Fruit fly (Drosophila melanogaster) whole organism, embryonic: Measurements from ENCODE around the gene CG5214.

Source experiments
- Ada2b ChIP-seq: fragments of 200-800 bp; sonication (Bioruptor generic); IDR thresholded peaks from 2 replicates; pipeline ENCODE4 v1.3.6; 2022; ENCODE audit warnings: missing biosample characterization, missing genetic modification characterization
- Aef1 ChIP-seq: fragments of 200-800 bp; sonication (Bioruptor generic); IDR thresholded peaks from 3 replicates; pipeline ENCODE4 v1.3.6; 2022; ENCODE audit warnings: missing biosample characterization, missing genetic modification characterization
- BEAF-32 ChIP-seq: fragments of 200-800 bp; sonication (Bioruptor generic); optimal IDR thresholded peaks from 3 replicates; lab custom pipeline; 2017; ENCODE audit warnings: missing biosample characterization, missing genetic modification characterization, mild to moderate bottlenecking, moderate library complexity, missing genetic modification reagents
- Bdp1 ChIP-seq: fragments of 200-800 bp; sonication (Bioruptor generic); optimal IDR thresholded peaks from 3 replicates; lab custom pipeline; 2016; ENCODE audit warnings: missing biosample characterization, missing genetic modification characterization
- CG10274 ChIP-seq: fragments of 200-800 bp; sonication (Bioruptor generic); optimal IDR thresholded peaks from 3 replicates; lab custom pipeline; 2017; ENCODE audit warnings: missing biosample characterization, mild to moderate bottlenecking, missing genetic modification characterization
- CG11093 ChIP-seq: fragments of 200-800 bp; sonication (Bioruptor generic); IDR thresholded peaks from 3 replicates; pipeline ENCODE4 v1.3.6; 2022; ENCODE audit warnings: missing biosample characterization, missing genetic modification characterization
- CG11456 ChIP-seq: fragments of 200-800 bp; sonication (Bioruptor generic); IDR thresholded peaks from 3 replicates; pipeline ENCODE4 v1.3.6; 2022; ENCODE audit warnings: missing biosample characterization, missing genetic modification characterization
- CG13424 ChIP-seq: fragments of 200-800 bp; sonication (Bioruptor generic); optimal IDR thresholded peaks from 2 replicates; lab custom pipeline; 2019; ENCODE audit warnings: missing biosample characterization, mild to moderate bottlenecking, missing genetic modification characterization, moderate library complexity
- CG13775 ChIP-seq: fragments of 200-800 bp; sonication (Bioruptor generic); optimal IDR thresholded peaks from 3 replicates; lab custom pipeline; 2017; ENCODE audit warnings: missing biosample characterization, mild to moderate bottlenecking, missing genetic modification characterization
- CG1529 ChIP-seq: fragments of 200-800 bp; sonication (Bioruptor generic); optimal IDR thresholded peaks from 3 replicates; lab custom pipeline; 2018; ENCODE audit warnings: missing biosample characterization, missing genetic modification characterization
- CG16863 ChIP-seq: fragments of 200-800 bp; sonication (Bioruptor generic); optimal IDR thresholded peaks from 3 replicates; lab custom pipeline; 2016; ENCODE audit warnings: missing biosample characterization, missing genetic modification characterization
- CG1792 ChIP-seq: fragments of 200-800 bp; sonication (Bioruptor generic); optimal IDR thresholded peaks from 2 replicates; lab custom pipeline; 2016; ENCODE audit warnings: missing biosample characterization, missing genetic modification characterization
- CG18011 ChIP-seq: fragments of 200-800 bp; sonication (Bioruptor generic); optimal IDR thresholded peaks from 2 replicates; lab custom pipeline; 2017; ENCODE audit warnings: missing biosample characterization, missing genetic modification characterization, mild to moderate bottlenecking, moderate library complexity, missing genotype
- CG2712 ChIP-seq: fragments of 200-800 bp; optimal IDR thresholded peaks from 3 replicates; lab custom pipeline; 2019; ENCODE audit warnings: missing biosample characterization, mild to moderate bottlenecking, missing genetic modification characterization, moderate library complexity
- CG32772 ChIP-seq: fragments of 200-800 bp; sonication (Bioruptor generic); IDR thresholded peaks from 2 replicates; pipeline ENCODE4 v1.3.6; 2022; ENCODE audit warnings: missing biosample characterization, missing genetic modification characterization
- CG33213 ChIP-seq: fragments of 200-800 bp; sonication (Bioruptor generic); optimal IDR thresholded peaks from 3 replicates; lab custom pipeline; 2016; ENCODE audit warnings: missing biosample characterization, missing genetic modification characterization
- CG33557 ChIP-seq: fragments of 200-800 bp; sonication (Bioruptor generic); optimal IDR thresholded peaks from 2 replicates; lab custom pipeline; 2019; ENCODE audit warnings: missing biosample characterization, mild to moderate bottlenecking, missing genetic modification characterization, moderate library complexity
- CG3407 ChIP-seq: fragments of 200-800 bp; sonication (Bioruptor generic); optimal IDR thresholded peaks from 2 replicates; lab custom pipeline; 2018; ENCODE audit warnings: missing biosample characterization, mild to moderate bottlenecking, missing genetic modification characterization
- CG34376 ChIP-seq: fragments of 200-800 bp; sonication (Bioruptor generic); optimal IDR thresholded peaks from 2 replicates; lab custom pipeline; 2018; ENCODE audit warnings: missing biosample characterization, mild to moderate bottlenecking, missing genetic modification characterization
- CG4424 ChIP-seq: fragments of 200-800 bp; sonication (Bioruptor generic); optimal IDR thresholded peaks from 3 replicates; lab custom pipeline; 2016; ENCODE audit warnings: missing biosample characterization, missing genetic modification characterization
- CG7963 ChIP-seq: fragments of 200-800 bp; sonication (Bioruptor generic); IDR thresholded peaks from 3 replicates; pipeline ENCODE4 v1.3.6; 2022; ENCODE audit warnings: missing biosample characterization, missing genetic modification characterization; ENCODE audit not compliant: partially characterized antibody
- CG9817 ChIP-seq: fragments of 200-800 bp; sonication (Bioruptor generic); optimal IDR thresholded peaks from 2 replicates; lab custom pipeline; 2018; ENCODE audit warnings: missing biosample characterization, mild to moderate bottlenecking, missing genetic modification characterization, moderate library complexity
- Chrac-16 ChIP-seq: fragments of 200-800 bp; sonication (Bioruptor generic); optimal IDR thresholded peaks from 3 replicates; lab custom pipeline; 2016; ENCODE audit warnings: missing biosample characterization, missing genetic modification characterization
- CoRest ChIP-seq: fragments of 200-800 bp; sonication (Bioruptor generic); optimal IDR thresholded peaks from 3 replicates; lab custom pipeline; 2018; ENCODE audit warnings: missing biosample characterization, mild to moderate bottlenecking, missing genetic modification characterization, moderate library complexity
- Dek ChIP-seq: fragments of 200-800 bp; sonication (Bioruptor generic); optimal IDR thresholded peaks from 3 replicates; lab custom pipeline; 2019; ENCODE audit warnings: missing biosample characterization, mild to moderate bottlenecking, missing genetic modification characterization, moderate library complexity
- E2f1 ChIP-seq: fragments of 200-800 bp; sonication (Bioruptor generic); IDR thresholded peaks from 2 replicates; pipeline ENCODE4 v1.3.6; 2022; ENCODE audit warnings: missing biosample characterization, missing genetic modification characterization
- Elba2 ChIP-seq: fragments of 200-800 bp; sonication (Bioruptor generic); optimal IDR thresholded peaks from 3 replicates; lab custom pipeline; 2016; ENCODE audit warnings: missing biosample characterization, missing genetic modification characterization
- H15 ChIP-seq: fragments of 200-800 bp; sonication (Bioruptor generic); IDR thresholded peaks from 3 replicates; pipeline ENCODE4 v1.3.6; 2022; ENCODE audit warnings: missing biosample characterization, missing genetic modification characterization
- HmgD ChIP-seq: fragments of 200-800 bp; sonication (Bioruptor generic); optimal IDR thresholded peaks from 3 replicates; lab custom pipeline; 2016; ENCODE audit warnings: missing biosample characterization, missing genetic modification characterization
- NC2β ChIP-seq: fragments of 200-800 bp; sonication (Bioruptor generic); optimal IDR thresholded peaks from 2 replicates; lab custom pipeline; 2016; ENCODE audit warnings: missing biosample characterization, missing genetic modification characterization
- Nf-YA ChIP-seq: fragments of 200-800 bp; sonication (Bioruptor generic); IDR thresholded peaks from 2 replicates; pipeline ENCODE4 v1.3.6; 2022; ENCODE audit warnings: missing biosample characterization, missing genetic modification characterization
- Opbp ChIP-seq: fragments of 200-800 bp; sonication (Bioruptor generic); IDR thresholded peaks from 3 replicates; pipeline ENCODE4 v1.3.6; 2022; ENCODE audit warnings: missing biosample characterization, missing genetic modification characterization; ENCODE audit not compliant: partially characterized antibody
- Scr ChIP-seq: fragments of 200-800 bp; sonication (Bioruptor generic); IDR thresholded peaks from 2 replicates; pipeline ENCODE4 v1.3.6; 2022; ENCODE audit warnings: missing biosample characterization, missing genetic modification characterization; ENCODE audit not compliant: partially characterized antibody
- Sin3A ChIP-seq: fragments of >200 bp; optimal IDR thresholded peaks from 2 replicates; lab custom pipeline; 2018
- ap ChIP-seq: fragments of 200-800 bp; sonication (Bioruptor generic); IDR thresholded peaks from 2 replicates; pipeline ENCODE4 v1.3.6; 2022; ENCODE audit warnings: missing biosample characterization, missing genetic modification characterization
- br ChIP-seq: fragments of >200 bp; optimal IDR thresholded peaks from 2 replicates; lab custom pipeline; 2017
- cato ChIP-seq: fragments of 200-800 bp; sonication (Bioruptor generic); optimal IDR thresholded peaks from 2 replicates; lab custom pipeline; 2016; ENCODE audit warnings: missing biosample characterization, missing genetic modification characterization, borderline replicate concordance
- danr ChIP-seq: fragments of 200-800 bp; sonication (Bioruptor generic); IDR thresholded peaks from 2 replicates; pipeline ENCODE4 v1.3.6; 2022; ENCODE audit warnings: missing biosample characterization, missing genetic modification characterization
- eyg ChIP-seq: fragments of 200-800 bp; sonication (Bioruptor generic); optimal IDR thresholded peaks from 3 replicates; lab custom pipeline; 2016; ENCODE audit warnings: missing biosample characterization, missing genetic modification characterization
- ftz-f1 ChIP-seq: fragments of 200-800 bp; sonication (Bioruptor generic); optimal IDR thresholded peaks from 2 replicates; lab custom pipeline; 2016; ENCODE audit warnings: missing biosample characterization, missing genetic modification characterization
- gfzf ChIP-seq: fragments of 200-800 bp; sonication (Bioruptor generic); optimal IDR thresholded peaks from 2 replicates; lab custom pipeline; 2016; ENCODE audit warnings: missing biosample characterization, mild to moderate bottlenecking, missing genetic modification characterization, moderate library complexity
- hth ChIP-seq: fragments of >200 bp; optimal IDR thresholded peaks from 2 replicates; lab custom pipeline; 2017; ENCODE audit warnings: inconsistent platforms
- lola ChIP-seq, 3 experiments: fragments of >200 bp in 2 of 3; fragments of 200-800 bp in 1 of 3; sonication (Bioruptor generic) in 1 of 3; optimal IDR thresholded peaks; 2 replicates each; lab custom pipeline; 2017 to 2019; ENCODE audit warnings: missing biosample characterization in 3 of 3, missing genetic modification characterization in 3 of 3, mild to moderate bottlenecking in 1 of 3, moderate library complexity in 1 of 3
- lov ChIP-seq, 2 experiments: fragments of 200-800 bp in 1 of 2; fragments of >200 bp in 1 of 2; sonication (Bioruptor generic) in 1 of 2; IDR thresholded peaks in 1 of 2; optimal IDR thresholded peaks in 1 of 2; 2 replicates in 1 of 2; 3 replicates in 1 of 2; pipeline versions ENCODE4 v1.3.6 to Lab custom; 2017 to 2022; ENCODE audit warnings: missing biosample characterization in 1 of 2, missing genetic modification characterization in 1 of 2
- oc ChIP-seq: fragments of 200-800 bp; sonication (Bioruptor generic); optimal IDR thresholded peaks from 2 replicates; lab custom pipeline; 2018; ENCODE audit warnings: missing biosample characterization, mild to moderate bottlenecking, missing genetic modification characterization, moderate library complexity
- scrt ChIP-seq: fragments of 200-800 bp; sonication (Bioruptor generic); optimal IDR thresholded peaks from 2 replicates; lab custom pipeline; 2018; ENCODE audit warnings: missing biosample characterization, mild to moderate bottlenecking, missing genetic modification characterization, moderate library complexity
- tll ChIP-seq, 2 experiments: fragments of 200-800 bp in 1 of 2; fragments of >200 bp in 1 of 2; sonication (Bioruptor generic) in 1 of 2; optimal IDR thresholded peaks; 2 replicates each; lab custom pipeline; 2017 to 2019; ENCODE audit warnings: missing biosample characterization in 2 of 2, missing genetic modification characterization in 2 of 2, mild to moderate bottlenecking in 1 of 2, moderate library complexity in 1 of 2
- trem ChIP-seq: fragments of 200-800 bp; optimal IDR thresholded peaks from 3 replicates; lab custom pipeline; 2019; ENCODE audit warnings: missing biosample characterization, mild to moderate bottlenecking, missing genetic modification characterization, moderate library complexity
- twi ChIP-seq: fragments of 200-800 bp; optimal IDR thresholded peaks from 2 replicates; lab custom pipeline; 2019; ENCODE audit warnings: missing biosample characterization, mild to moderate bottlenecking, missing genetic modification characterization, moderate library complexity
- unpg ChIP-seq: fragments of 200-800 bp; sonication (Bioruptor generic); optimal IDR thresholded peaks from 3 replicates; lab custom pipeline; 2018; ENCODE audit warnings: missing biosample characterization, mild to moderate bottlenecking, missing genetic modification characterization, moderate library complexity
- z ChIP-seq: fragments of 200-800 bp; sonication (Bioruptor generic); IDR thresholded peaks from 3 replicates; pipeline ENCODE4 v1.3.6; 2022; ENCODE audit warnings: missing biosample characterization, missing genetic modification characterization

Gene CG5214

dm6 chr3R:11269013-11269412, 24.9 kb downstream of the CG5214 start:
- TF ChIP-seq lov (optimal IDR thresholded peaks at IDR 0.05; lab: Kevin White, UChicago) (no peak), lov (GFP tag; IDR thresholded peaks at IDR 0.05; lab: Robert Waterston, UW) (peak; percentile 76; the same call in 2 of the 3 replicates), eyg (GFP tag; lab: Kevin White, UChicago) (peak; percentile 67), Opbp (GFP tag; lab: Robert Waterston, UW) (no peak), CG9817 (tag; lab: Kevin White, UChicago) (peak; percentile 16), CG2712 (tag; lab: Kevin White, UChicago) (peak; percentile 79), H15 (peak; percentile 60), CG13424 (tag; lab: Kevin White, UChicago) (peak; percentile 74), trem (tag; lab: Kevin White, UChicago) (peak; percentile 87), Elba2 (GFP tag; lab: Kevin White, UChicago) (no peak), CG10274 (GFP tag; lab: Kevin White, UChicago) (peak; percentile 14), HmgD (no peak), Sin3A (lab: Kevin White, UChicago) (no peak), Scr (no peak), E2f1 (no peak), oc (tag; lab: Kevin White, UChicago) (no peak), CG13775 (GFP tag; lab: Kevin White, UChicago) (peak; percentile 64), CG11093 (GFP tag; lab: Robert Waterston, UW) (no peak), Aef1 (GFP tag; lab: Robert Waterston, UW) (no peak), hth (lab: Kevin White, UChicago) (no peak), CG7963 (no peak), CG11456 (GFP tag; lab: Robert Waterston, UW) (0 out of 3 replicates have a peak, but pooled peaks have one; percentile 27), cato (GFP tag; lab: Kevin White, UChicago) (peak; percentile 40), Dek (tag; lab: Kevin White, UChicago) (no peak), ftz-f1 (no peak), CG32772 (GFP tag; lab: Robert Waterston, UW) (no peak), CG33213 (GFP tag; lab: Kevin White, UChicago) (peak; percentile 76), Ada2b (peak; percentile 56; the same call in 1 of the 2 replicates), Bdp1 (peak; percentile 38), ap (GFP tag; lab: Robert Waterston, UW) (no peak), CG4424 (peak; percentile 83), z (GFP tag; lab: Robert Waterston, UW) (no peak), unpg (GFP tag; lab: Kevin White, UChicago) (no peak), lola (GFP tag; optimal IDR thresholded peaks at IDR 0.05; lab: Kevin White, UChicago) (no peak), CoRest (peak; percentile 65), danr (no peak), CG1529 (GFP tag; lab: Kevin White, UChicago) (peak; percentile 75), CG1792 (GFP tag; lab: Kevin White, UChicago) (no peak), NC2β (peak; percentile 78), CG18011 (GFP tag; lab: Kevin White, UChicago) (no peak), CG16863 (GFP tag; lab: Kevin White, UChicago) (peak; percentile 53), Nf-YA (GFP tag; lab: Robert Waterston, UW) (no peak), br (lab: Kevin White, UChicago) (no peak), tll (GFP tag; optimal IDR thresholded peaks at IDR 0.05; lab: Kevin White, UChicago) (no peak), CG3407 (GFP tag; lab: Kevin White, UChicago) (peak; percentile 57), CG34376 (GFP tag; lab: Kevin White, UChicago) (no peak), scrt (GFP tag; lab: Kevin White, UChicago) (peak; percentile 52), gfzf (GFP tag; lab: Kevin White, UChicago) (no peak), CG33557 (GFP tag; lab: Kevin White, UChicago) (peak; percentile 87), BEAF-32 (GFP tag; lab: Kevin White, UChicago) (no peak), twi (no peak), Chrac-16 (GFP tag; lab: Kevin White, UChicago) (peak; percentile 62)
